Worm (Caenorhabditis elegans) whole organism, L3 larva: ENCODE measurements around the gene ins-37.
A peak's percentile ranks its signal among the peaks of the same experiment; 100 is the strongest.

Source experiments
- R02D3.7 ChIP-seq: fragments of 150-350 bp; optimal IDR thresholded peaks from 2 replicates; lab custom pipeline; 2014; ENCODE audit warnings: missing biosample characterization, missing genetic modification characterization
- ZK546.5 ChIP-seq: sonication (generic microtip); optimal IDR thresholded peaks from 2 replicates; lab custom pipeline; 2017; ENCODE audit warnings: missing biosample characterization, missing genetic modification characterization
- aly-2 ChIP-seq: fragments of 150-350 bp; optimal IDR thresholded peaks from 2 replicates; lab custom pipeline; 2014; ENCODE audit warnings: missing biosample characterization, missing genetic modification characterization
- ama-1 ChIP-seq: fragments of 150-350 bp; optimal IDR thresholded peaks from 2 replicates; lab custom pipeline; 2018
- ceh-28 ChIP-seq: fragments of 150-350 bp; optimal IDR thresholded peaks from 2 replicates; lab custom pipeline; 2014; ENCODE audit warnings: missing biosample characterization, missing genetic modification reagents, missing genetic modification characterization
- ceh-82 ChIP-seq: fragments of 150-350 bp; optimal IDR thresholded peaks from 2 replicates; lab custom pipeline; 2014; ENCODE audit warnings: missing biosample characterization, missing genetic modification characterization
- ceh-9 ChIP-seq: sonication (generic microtip); optimal IDR thresholded peaks from 2 replicates; lab custom pipeline; 2018; ENCODE audit warnings: missing biosample characterization, missing genetic modification characterization
- egl-5 ChIP-seq: fragments of 150-350 bp; optimal IDR thresholded peaks from 2 replicates; lab custom pipeline; 2017; ENCODE audit warnings: missing biosample characterization, missing genetic modification reagents, missing genetic modification characterization, inconsistent platforms
- elt-1 ChIP-seq: fragments of 150-350 bp; optimal IDR thresholded peaks from 2 replicates; lab custom pipeline; 2014; ENCODE audit warnings: missing biosample characterization, missing genetic modification characterization
- elt-2 ChIP-seq: sonication (generic microtip); optimal IDR thresholded peaks from 2 replicates; lab custom pipeline; 2016; ENCODE audit warnings: missing genetic modification reagents, mild to moderate bottlenecking, missing genetic modification characterization, missing compliant biosample characterization
- eor-1 ChIP-seq, 2 experiments: fragments of 150-350 bp; optimal IDR thresholded peaks; 2 replicates each; lab custom pipeline; 2014 to 2018; ENCODE audit warnings: missing biosample characterization in 2 of 2, missing genetic modification characterization in 2 of 2
- fkh-10 ChIP-seq: sonication (generic microtip); optimal IDR thresholded peaks from 2 replicates; lab custom pipeline; 2017; ENCODE audit warnings: missing biosample characterization, missing genetic modification reagents, missing genetic modification characterization
- fos-1 ChIP-seq: fragments of 150-350 bp; optimal IDR thresholded peaks from 2 replicates; lab custom pipeline; 2014; ENCODE audit warnings: missing biosample characterization, missing genetic modification characterization
- hmg-11 ChIP-seq: sonication (generic microtip); optimal IDR thresholded peaks from 2 replicates; lab custom pipeline; 2016; ENCODE audit warnings: missing genetic modification characterization, missing compliant biosample characterization
- jun-1 ChIP-seq: fragments of 150-350 bp; optimal IDR thresholded peaks from 2 replicates; lab custom pipeline; 2014; ENCODE audit warnings: missing biosample characterization, missing genetic modification reagents, missing genetic modification characterization
- lin-39 ChIP-seq: fragments of 150-350 bp; optimal IDR thresholded peaks from 2 replicates; lab custom pipeline; 2018; ENCODE audit warnings: missing biosample characterization, missing genetic modification reagents, missing genetic modification characterization
- mdl-1 ChIP-seq: fragments of 150-350 bp; optimal IDR thresholded peaks from 2 replicates; lab custom pipeline; 2014; ENCODE audit warnings: missing biosample characterization, missing genetic modification characterization
- mml-1 ChIP-seq: fragments of 150-350 bp; sonication (generic microtip); optimal IDR thresholded peaks from 3 replicates; lab custom pipeline; 2014; ENCODE audit warnings: missing biosample characterization, missing genetic modification characterization
- nhr-12 ChIP-seq: fragments of 150-350 bp; optimal IDR thresholded peaks from 2 replicates; lab custom pipeline; 2014; ENCODE audit warnings: missing biosample characterization, missing genetic modification characterization
- nhr-23 ChIP-seq: fragments of 150-350 bp; optimal IDR thresholded peaks from 2 replicates; lab custom pipeline; 2014; ENCODE audit warnings: missing biosample characterization, missing genetic modification reagents, missing genetic modification characterization
- nhr-237 ChIP-seq: fragments of 150-350 bp; optimal IDR thresholded peaks from 2 replicates; lab custom pipeline; 2014; ENCODE audit warnings: missing biosample characterization, missing genetic modification characterization
- nhr-28 ChIP-seq: fragments of 150-350 bp; optimal IDR thresholded peaks from 2 replicates; lab custom pipeline; 2014; ENCODE audit warnings: missing biosample characterization, missing genetic modification characterization
- nhr-67 ChIP-seq: fragments of 150-350 bp; optimal IDR thresholded peaks from 2 replicates; lab custom pipeline; 2014; ENCODE audit warnings: missing biosample characterization, missing genetic modification characterization
- nhr-76 ChIP-seq: fragments of 150-350 bp; sonication (generic microtip); optimal IDR thresholded peaks from 5 replicates; lab custom pipeline; 2014; ENCODE audit warnings: missing biosample characterization, missing genetic modification characterization
- nhr-77 ChIP-seq: fragments of 150-350 bp; optimal IDR thresholded peaks from 2 replicates; lab custom pipeline; 2014; ENCODE audit warnings: missing biosample characterization, missing genetic modification characterization
- pha-4 ChIP-seq: fragments of 150-350 bp; optimal IDR thresholded peaks from 2 replicates; lab custom pipeline; 2014; ENCODE audit warnings: missing biosample characterization, missing genetic modification reagents, missing genetic modification characterization
- pqm-1 ChIP-seq: fragments of 150-350 bp; optimal IDR thresholded peaks from 2 replicates; lab custom pipeline; 2017; ENCODE audit warnings: missing biosample characterization, missing genetic modification characterization, inconsistent platforms
- sea-2 ChIP-seq: fragments of 150-350 bp; sonication (generic microtip); optimal IDR thresholded peaks from 4 replicates; lab custom pipeline; 2014; ENCODE audit warnings: missing biosample characterization, missing genetic modification reagents, missing genetic modification characterization
- skn-1 ChIP-seq: fragments of 150-350 bp; optimal IDR thresholded peaks from 2 replicates; lab custom pipeline; 2014; ENCODE audit warnings: missing biosample characterization, missing genetic modification characterization
- snpc-4 ChIP-seq: fragments of 150-350 bp; optimal IDR thresholded peaks from 2 replicates; lab custom pipeline; 2014; ENCODE audit warnings: missing biosample characterization, missing genetic modification characterization
- unc-39 ChIP-seq: sonication (generic microtip); optimal IDR thresholded peaks from 4 replicates; lab custom pipeline; 2017; ENCODE audit warnings: missing biosample characterization, missing genetic modification characterization
- zag-1 ChIP-seq: fragments of 150-350 bp; optimal IDR thresholded peaks from 2 replicates; lab custom pipeline; 2014; ENCODE audit warnings: missing biosample characterization, missing genetic modification characterization
- ztf-4 ChIP-seq: fragments of 150-350 bp; optimal IDR thresholded peaks from 2 replicates; lab custom pipeline; 2014; ENCODE audit warnings: missing biosample characterization, missing genetic modification characterization

ins-37 gene

DNA sequence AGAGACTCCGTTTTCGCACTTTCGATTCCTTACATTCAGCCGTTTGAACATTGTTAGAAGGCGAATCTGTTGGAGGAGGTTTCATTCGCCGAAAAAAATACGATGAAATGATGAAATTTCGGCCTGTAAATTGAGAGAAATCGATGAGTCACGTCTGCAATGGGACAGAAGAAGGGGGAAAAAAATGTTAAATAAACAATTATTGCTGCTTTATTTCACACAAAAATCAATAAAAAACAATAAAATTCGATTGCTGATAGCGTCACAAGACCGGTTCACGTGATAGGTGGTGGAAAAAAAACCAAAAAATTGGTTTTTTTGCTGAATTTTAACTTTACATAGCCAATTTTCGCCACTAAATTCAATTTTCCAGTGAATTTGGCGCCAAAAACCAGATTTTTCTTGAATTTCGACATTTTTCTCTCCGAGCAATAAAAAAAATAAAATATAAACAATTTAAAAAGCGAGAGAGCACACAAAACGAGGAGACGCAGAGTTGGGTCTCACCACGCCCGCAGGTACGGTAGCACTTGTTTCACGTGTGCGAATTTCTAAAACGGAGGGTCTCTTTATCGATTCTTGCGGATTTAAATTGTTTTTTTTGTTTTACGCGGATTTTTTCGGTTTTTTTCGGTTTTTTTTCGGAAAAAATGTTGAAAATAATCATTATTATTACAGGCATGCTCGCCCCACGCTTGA lies 36.4 kb upstream of the ins-37 start, which contains the start of the genes cup-14 and ndub-8 (continued):
- TF ChIP-seq fkh-10 (GFP tag; lab: Kevin White, UChicago) (peak; percentile 92), sea-2 (GFP tag; lab: Kevin White, UChicago) (no peak), pqm-1 (tag; lab: Kevin White, UChicago) (peak; percentile 34), jun-1 (tag; lab: Kevin White, UChicago) (peak; percentile 36), ceh-82 (tag; lab: Kevin White, UChicago) (peak; percentile 65), nhr-23 (tag; lab: Kevin White, UChicago) (peak; percentile 88), nhr-12 (tag; lab: Kevin White, UChicago) (no peak), skn-1 (tag; lab: Kevin White, UChicago) (peak; percentile 3), fos-1 (tag; lab: Kevin White, UChicago) (no peak), pha-4 (tag; lab: Kevin White, UChicago) (peak; percentile 99), aly-2 (no peak), ztf-4 (tag; lab: Kevin White, UChicago) (no peak), zag-1 (no peak), ceh-28 (tag; lab: Kevin White, UChicago) (peak; percentile 87), ama-1 (peak; percentile 84), mml-1 (tag; lab: Kevin White, UChicago) (no peak), mdl-1 (tag; lab: Kevin White, UChicago) (no peak), nhr-77 (tag; lab: Kevin White, UChicago) (peak; percentile 83), ZK546.5 (tag; lab: Kevin White, UChicago) (peak; percentile 25)

DNA sequence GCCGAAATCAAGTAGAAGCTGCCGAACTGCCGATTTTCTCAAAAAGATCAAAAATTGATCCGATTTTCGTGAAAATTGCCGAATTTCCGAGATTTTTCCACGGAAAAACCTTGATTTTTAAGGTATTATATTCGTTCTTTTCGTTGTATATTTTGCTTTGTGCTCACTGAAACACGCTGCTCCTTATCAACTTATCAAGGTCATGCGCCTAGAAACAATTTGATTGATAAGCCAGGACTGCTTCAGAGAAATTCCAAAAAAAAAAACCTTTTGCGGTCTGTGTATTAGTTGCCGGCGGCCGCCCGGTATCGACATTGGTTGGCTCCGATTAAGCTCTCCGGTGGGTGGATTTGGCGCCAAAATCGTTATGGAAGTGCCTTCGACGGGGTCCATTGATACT lies 26.5 kb upstream of the ins-37 start:
- no peak for TF ChIP-seq nhr-77 (tag; lab: Kevin White, UChicago)
- peak; percentile 79 for TF ChIP-seq elt-2 (tag; lab: Kevin White, UChicago)
- no peak for TF ChIP-seq ceh-82 (tag; lab: Kevin White, UChicago)
- no peak for TF ChIP-seq nhr-67 (tag; lab: Kevin White, UChicago)
- peak; percentile 72 for TF ChIP-seq pqm-1 (tag; lab: Kevin White, UChicago)
- TF ChIP-seq nhr-237 (tag; lab: Kevin White, UChicago) = no peak
- TF ChIP-seq nhr-28 (tag; lab: Kevin White, UChicago) = no peak
- TF ChIP-seq R02D3.7 = no peak
- TF ChIP-seq, all 47 proteins: peak for 2

DNA sequence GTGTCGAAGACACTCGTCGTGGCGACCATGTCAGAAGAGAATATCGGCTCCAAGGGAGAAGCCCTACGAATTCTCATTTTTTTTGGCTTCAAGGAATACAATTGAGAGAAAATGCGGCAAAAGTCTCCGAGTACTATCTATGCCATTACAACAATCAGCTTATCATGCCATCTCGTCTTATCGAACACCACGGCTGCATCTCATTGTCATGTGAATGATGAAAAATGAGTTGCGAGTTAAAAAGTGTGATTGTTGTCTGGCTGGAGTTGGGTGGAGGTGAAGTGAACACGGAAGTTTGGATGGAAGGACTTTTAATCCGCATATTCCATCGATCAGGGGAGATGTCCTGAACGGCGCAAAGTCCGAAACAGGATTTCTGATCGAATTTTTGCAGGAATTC lies 25.0 kb upstream of the ins-37 start:
- TF ChIP-seq pqm-1 (tag; lab: Kevin White, UChicago) (peak; percentile 80), nhr-12 (tag; lab: Kevin White, UChicago) (no peak), snpc-4 (no peak), elt-1 (tag; lab: Kevin White, UChicago) (no peak), eor-1 (tag; optimal IDR thresholded peaks at IDR 0.05; lab: Kevin White, UChicago) (no peak), ceh-9 (tag; lab: Kevin White, UChicago) (no peak), hmg-11 (no peak), lin-39 (tag; lab: Kevin White, UChicago) (no peak), unc-39 (tag; lab: Kevin White, UChicago) (no peak), fos-1 (tag; lab: Kevin White, UChicago) (no peak), jun-1 (tag; lab: Kevin White, UChicago) (no peak), aly-2 (no peak), elt-2 (tag; lab: Kevin White, UChicago) (peak; percentile 86)

DNA sequence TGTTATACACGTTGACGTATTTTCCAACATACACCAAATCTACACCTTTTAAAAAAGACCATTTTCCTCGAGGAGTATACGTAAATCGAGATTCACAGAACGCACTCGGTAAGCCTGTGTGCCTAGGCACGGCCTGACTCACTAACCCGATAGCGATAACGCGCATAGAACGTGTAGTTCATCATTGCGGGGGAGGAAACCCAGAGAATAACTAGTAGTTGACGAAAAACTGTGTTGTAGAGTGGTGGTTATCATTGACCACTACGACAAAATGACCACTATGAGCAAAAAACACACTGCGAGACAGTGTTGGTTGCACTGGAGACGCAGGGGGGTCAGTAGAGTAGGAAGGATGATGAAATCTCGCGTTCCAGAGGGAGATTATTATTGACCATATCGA lies 23.9 kb upstream of the ins-37 start:
- TF ChIP-seq mdl-1 (tag; lab: Kevin White, UChicago) (no peak), nhr-23 (tag; lab: Kevin White, UChicago) (no peak), ceh-82 (tag; lab: Kevin White, UChicago) (no peak), pqm-1 (tag; lab: Kevin White, UChicago) (peak; percentile 79), nhr-76 (tag; lab: Kevin White, UChicago) (no peak), elt-2 (tag; lab: Kevin White, UChicago) (peak; percentile 51), egl-5 (no peak), eor-1 (tag; optimal IDR thresholded peaks at IDR 0.05; lab: Kevin White, UChicago) (no peak), jun-1 (tag; lab: Kevin White, UChicago) (no peak), pha-4 (tag; lab: Kevin White, UChicago) (peak; percentile 3), ceh-28 (tag; lab: Kevin White, UChicago) (no peak), unc-39 (tag; lab: Kevin White, UChicago) (no peak)
